Worm (Caenorhabditis elegans) whole organism, L3 larva: ENCODE data around the gene Y9C9A.13.

ENCODE experiments used
- ZK546.5 ChIP-seq: sonication (generic microtip); optimal IDR thresholded peaks from 2 replicates; lab custom pipeline; 2017; ENCODE audit warnings: missing biosample characterization, missing genetic modification characterization
- aly-2 ChIP-seq: fragments of 150-350 bp; optimal IDR thresholded peaks from 2 replicates; lab custom pipeline; 2014; ENCODE audit warnings: missing biosample characterization, missing genetic modification characterization
- ama-1 ChIP-seq: fragments of 150-350 bp; optimal IDR thresholded peaks from 2 replicates; lab custom pipeline; 2018
- ceh-16 ChIP-seq: sonication (generic microtip); optimal IDR thresholded peaks from 2 replicates; lab custom pipeline; 2017; ENCODE audit warnings: missing biosample characterization, missing genetic modification characterization
- ceh-28 ChIP-seq: fragments of 150-350 bp; optimal IDR thresholded peaks from 2 replicates; lab custom pipeline; 2014; ENCODE audit warnings: missing biosample characterization, missing genetic modification reagents, missing genetic modification characterization
- ceh-82 ChIP-seq: fragments of 150-350 bp; optimal IDR thresholded peaks from 2 replicates; lab custom pipeline; 2014; ENCODE audit warnings: missing biosample characterization, missing genetic modification characterization
- ceh-9 ChIP-seq: sonication (generic microtip); optimal IDR thresholded peaks from 2 replicates; lab custom pipeline; 2018; ENCODE audit warnings: missing biosample characterization, missing genetic modification characterization
- daf-12 ChIP-seq: fragments of 150-350 bp; optimal IDR thresholded peaks from 2 replicates; lab custom pipeline; 2014; ENCODE audit warnings: missing biosample characterization, missing genetic modification reagents, missing genetic modification characterization
- egl-27 ChIP-seq: sonication (generic microtip); optimal IDR thresholded peaks from 4 replicates; lab custom pipeline; 2017; ENCODE audit warnings: missing biosample characterization, missing genetic modification reagents, missing genetic modification characterization
- egl-5 ChIP-seq: fragments of 150-350 bp; optimal IDR thresholded peaks from 2 replicates; lab custom pipeline; 2017; ENCODE audit warnings: missing biosample characterization, missing genetic modification reagents, missing genetic modification characterization, inconsistent platforms
- elt-1 ChIP-seq: fragments of 150-350 bp; optimal IDR thresholded peaks from 2 replicates; lab custom pipeline; 2014; ENCODE audit warnings: missing biosample characterization, missing genetic modification characterization
- elt-2 ChIP-seq: sonication (generic microtip); optimal IDR thresholded peaks from 2 replicates; lab custom pipeline; 2016; ENCODE audit warnings: missing genetic modification reagents, mild to moderate bottlenecking, missing genetic modification characterization, missing compliant biosample characterization
- elt-3 ChIP-seq, 3 experiments: fragments of 150-350 bp in 1 of 3; sonication (generic microtip) in 2 of 3; optimal IDR thresholded peaks; 2 replicates in 2 of 3; 4 replicates in 1 of 3; lab custom pipeline; 2014 to 2017; ENCODE audit warnings: missing biosample characterization in 3 of 3, missing genetic modification characterization in 3 of 3
- eor-1 ChIP-seq, 2 experiments: fragments of 150-350 bp; optimal IDR thresholded peaks; 2 replicates each; lab custom pipeline; 2014 to 2018; ENCODE audit warnings: missing biosample characterization in 2 of 2, missing genetic modification characterization in 2 of 2
- fkh-2 ChIP-seq: fragments of 150-350 bp; optimal IDR thresholded peaks from 2 replicates; lab custom pipeline; 2014; ENCODE audit warnings: missing biosample characterization, missing genetic modification reagents, missing genetic modification characterization
- fos-1 ChIP-seq: fragments of 150-350 bp; optimal IDR thresholded peaks from 2 replicates; lab custom pipeline; 2014; ENCODE audit warnings: missing biosample characterization, missing genetic modification characterization
- hmg-11 ChIP-seq: sonication (generic microtip); optimal IDR thresholded peaks from 2 replicates; lab custom pipeline; 2016; ENCODE audit warnings: missing genetic modification characterization, missing compliant biosample characterization
- jun-1 ChIP-seq: fragments of 150-350 bp; optimal IDR thresholded peaks from 2 replicates; lab custom pipeline; 2014; ENCODE audit warnings: missing biosample characterization, missing genetic modification reagents, missing genetic modification characterization
- lsy-12 ChIP-seq: sonication (generic microtip); optimal IDR thresholded peaks from 2 replicates; lab custom pipeline; 2016; ENCODE audit warnings: mild to moderate bottlenecking, missing genetic modification characterization, missing compliant biosample characterization
- mdl-1 ChIP-seq: fragments of 150-350 bp; optimal IDR thresholded peaks from 2 replicates; lab custom pipeline; 2014; ENCODE audit warnings: missing biosample characterization, missing genetic modification characterization
- mml-1 ChIP-seq: fragments of 150-350 bp; sonication (generic microtip); optimal IDR thresholded peaks from 3 replicates; lab custom pipeline; 2014; ENCODE audit warnings: missing biosample characterization, missing genetic modification characterization
- nfya-1 ChIP-seq: sonication (generic microtip); optimal IDR thresholded peaks from 2 replicates; lab custom pipeline; 2017; ENCODE audit warnings: missing genetic modification characterization, mild to moderate bottlenecking, missing compliant biosample characterization, antibody characterized with exemption, moderate library complexity; ENCODE audit not compliant: insufficient read depth
- nhr-11 ChIP-seq: fragments of 150-350 bp; optimal IDR thresholded peaks from 2 replicates; lab custom pipeline; 2014; ENCODE audit warnings: missing biosample characterization, missing genetic modification characterization
- nhr-12 ChIP-seq: fragments of 150-350 bp; optimal IDR thresholded peaks from 2 replicates; lab custom pipeline; 2014; ENCODE audit warnings: missing biosample characterization, missing genetic modification characterization
- nhr-25 ChIP-seq: sonication (generic microtip); optimal IDR thresholded peaks from 2 replicates; lab custom pipeline; 2017; ENCODE audit warnings: missing biosample characterization, missing genetic modification characterization
- nhr-28 ChIP-seq: fragments of 150-350 bp; optimal IDR thresholded peaks from 2 replicates; lab custom pipeline; 2014; ENCODE audit warnings: missing biosample characterization, missing genetic modification characterization
- nhr-43 ChIP-seq: sonication (generic microtip); optimal IDR thresholded peaks from 2 replicates; lab custom pipeline; 2016; ENCODE audit warnings: mild to moderate bottlenecking, missing genetic modification characterization, missing compliant biosample characterization; ENCODE audit not compliant: poor library complexity, severe bottlenecking
- nhr-67 ChIP-seq: fragments of 150-350 bp; optimal IDR thresholded peaks from 2 replicates; lab custom pipeline; 2014; ENCODE audit warnings: missing biosample characterization, missing genetic modification characterization
- pha-4 ChIP-seq: fragments of 150-350 bp; optimal IDR thresholded peaks from 2 replicates; lab custom pipeline; 2014; ENCODE audit warnings: missing biosample characterization, missing genetic modification reagents, missing genetic modification characterization
- sea-2 ChIP-seq: fragments of 150-350 bp; sonication (generic microtip); optimal IDR thresholded peaks from 4 replicates; lab custom pipeline; 2014; ENCODE audit warnings: missing biosample characterization, missing genetic modification reagents, missing genetic modification characterization
- snpc-4 ChIP-seq: fragments of 150-350 bp; optimal IDR thresholded peaks from 2 replicates; lab custom pipeline; 2014; ENCODE audit warnings: missing biosample characterization, missing genetic modification characterization
- unc-39 ChIP-seq: sonication (generic microtip); optimal IDR thresholded peaks from 4 replicates; lab custom pipeline; 2017; ENCODE audit warnings: missing biosample characterization, missing genetic modification characterization
- unc-62 ChIP-seq: fragments of 150-350 bp; sonication (generic microtip); optimal IDR thresholded peaks from 4 replicates; lab custom pipeline; 2014; ENCODE audit warnings: missing biosample characterization, missing genetic modification reagents, missing genetic modification characterization
- zag-1 ChIP-seq: fragments of 150-350 bp; optimal IDR thresholded peaks from 2 replicates; lab custom pipeline; 2014; ENCODE audit warnings: missing biosample characterization, missing genetic modification characterization
- ztf-4 ChIP-seq: fragments of 150-350 bp; optimal IDR thresholded peaks from 2 replicates; lab custom pipeline; 2014; ENCODE audit warnings: missing biosample characterization, missing genetic modification characterization

The Y9C9A.13 gene

ce11 chrIV:5002448-5002847, 33.1 kb upstream of the Y9C9A.13 start, which contains the start of gene pes-1:
pes-1 (plus strand) TSS chrIV:5002748.
- TF ChIP-seq nhr-67 (tag; lab: Kevin White, UChicago): no peak
- no peak for TF ChIP-seq ceh-28
- no peak for TF ChIP-seq snpc-4 (tag; lab: Kevin White, UChicago)
- no peak for TF ChIP-seq ceh-82
- TF ChIP-seq hmg-11: no peak
- TF ChIP-seq pha-4: no peak
- no peak for TF ChIP-seq nhr-25
- TF ChIP-seq nhr-28: no peak
- no peak for TF ChIP-seq zag-1 (tag; lab: Kevin White, UChicago)
- no peak for TF ChIP-seq lsy-12 (tag; lab: Kevin White, UChicago)

- TF ChIP-seq mdl-1 (tag; lab: Kevin White, UChicago) (no peak), elt-1 (tag; lab: Kevin White, UChicago) (no peak), ZK546.5 (tag; lab: Kevin White, UChicago) (no peak), nfya-1 (no peak), aly-2 (tag; lab: Kevin White, UChicago) (no peak), elt-3 (tag; optimal IDR thresholded peaks at IDR 0.05; lab: Kevin White, UChicago) (no peak), ama-1 (no peak), nhr-11 (no peak), daf-12 (no peak)
These were observed 27.6 kb upstream of the Y9C9A.13 start for ce11 chrIV:4996956-4997355.

- TF ChIP-seq jun-1: no peak
- TF ChIP-seq fos-1 (tag; lab: Kevin White, UChicago): no peak
These were observed 26.5 kb upstream of the Y9C9A.13 start, which contains the start of gene ssq-2 for ce11 chrIV:4995842-4996241. ssq-2 (plus strand) TSS chrIV:4996142.

- TF ChIP-seq hmg-11 (no peak), fos-1 (tag; lab: Kevin White, UChicago) (no peak), unc-39 (tag; lab: Kevin White, UChicago) (no peak), sea-2 (GFP tag; lab: Kevin White, UChicago) (no peak), daf-12 (no peak), elt-2 (tag; lab: Kevin White, UChicago) (no peak), fkh-2 (tag; lab: Kevin White, UChicago) (no peak), zag-1 (tag; lab: Kevin White, UChicago) (no peak), eor-1 (tag; optimal IDR thresholded peaks at IDR 0.05; lab: Kevin White, UChicago) (no peak), ceh-82 (no peak), mdl-1 (tag; lab: Kevin White, UChicago) (no peak), mml-1 (no peak), egl-27 (no peak), aly-2 (tag; lab: Kevin White, UChicago) (no peak), nhr-43 (no peak), ceh-9 (tag; lab: Kevin White, UChicago) (no peak), ceh-16 (no peak), pha-4 (no peak), egl-5 (tag; lab: Kevin White, UChicago) (no peak)
These were observed 23.8 kb upstream of the Y9C9A.13 start for ce11 chrIV:4993128-4993527.

ce11 chrIV:4992089-4992488, 22.8 kb upstream of the Y9C9A.13 start, which contains the start of gene str-162:
str-162 (plus strand) TSS chrIV:4992389.
- TF ChIP-seq eor-1 (tag; optimal IDR thresholded peaks at IDR 0.05; lab: Kevin White, UChicago) (no peak), nhr-43 (no peak), egl-5 (tag; lab: Kevin White, UChicago) (no peak), nhr-11 (no peak), nhr-67 (tag; lab: Kevin White, UChicago) (no peak), mml-1 (no peak)

- TF ChIP-seq pha-4 (no peak), nhr-11 (no peak), mml-1 (no peak), zag-1 (tag; lab: Kevin White, UChicago) (no peak), nhr-12 (no peak), ama-1 (no peak), nhr-43 (no peak), unc-62 (no peak), ztf-4 (tag; lab: Kevin White, UChicago) (no peak)
These were observed 19.2 kb upstream of the Y9C9A.13 start, which contains the start of gene E03H12.7 for ce11 chrIV:4988531-4988930. E03H12.7 (minus strand) TSS chrIV:4988631.
